Worm (Caenorhabditis elegans): Measurements from ENCODE around the gene rgs-11.

rgs-11 gene

ce11 chrX:14973085-14973484, 8.7 kb downstream of the rgs-11 start:
- TF ChIP-seq C04F5.9 (tag; optimal IDR thresholded peaks at IDR 0.05) (no peak), fos-1 (tag; optimal IDR thresholded peaks at IDR 0.05) (no peak), sptf-1 (tag; optimal IDR thresholded peaks at IDR 0.05) (no peak), lin-35 (GFP tag; optimal IDR thresholded peaks at IDR 0.05) (no peak), efl-1 (optimal IDR thresholded peaks at IDR 0.05) (no peak), efl-1 (GFP tag; optimal IDR thresholded peaks at IDR 0.05 in 1 of 2) (peak in 1 of 2 experiments; percentile 89), sup-37 (GFP tag; optimal IDR thresholded peaks at IDR 0.05) (no peak), elt-3 (tag; optimal IDR thresholded peaks at IDR 0.05) (no peak), dpl-1 (GFP tag; optimal IDR thresholded peaks at IDR 0.05) (no peak), ets-5 (GFP tag; IDR thresholded peaks at IDR 0.05) (no peak), xbp-1 (tag; optimal IDR thresholded peaks at IDR 0.05) (no peak), nhr-47 (tag; optimal IDR thresholded peaks at IDR 0.05) (no peak), nhr-85 (tag) (peak; percentile 54), skn-1 (tag; optimal IDR thresholded peaks at IDR 0.05) (no peak), Y116A8C.19 (tag; optimal IDR thresholded peaks at IDR 0.05; ENCODE audit: borderline replicate concordance) (no peak), efl-3 (GFP tag; optimal IDR thresholded peaks at IDR 0.05) (no peak)

- peak; percentile 34 for TF ChIP-seq unc-130 (tag; optimal IDR thresholded peaks at IDR 0.05)
- TF ChIP-seq nhr-84 (tag; optimal IDR thresholded peaks at IDR 0.05): no peak
- TF ChIP-seq mab-9 (GFP tag; IDR thresholded peaks at IDR 0.05): no peak
- peak; percentile 72 for TF ChIP-seq lin-13 (GFP tag; optimal IDR thresholded peaks at IDR 0.05)
- no peak for TF ChIP-seq fkh-4 (tag; optimal IDR thresholded peaks at IDR 0.05; ENCODE audit: borderline replicate concordance)
- peak; percentile 60 for TF ChIP-seq blmp-1 (tag; optimal IDR thresholded peaks at IDR 0.05)
- TF ChIP-seq ztf-4 (tag; optimal IDR thresholded peaks at IDR 0.05): no peak
- no peak for TF ChIP-seq egl-27 (tag; optimal IDR thresholded peaks at IDR 0.05)
- TF ChIP-seq hpl-2 (GFP tag; optimal IDR thresholded peaks at IDR 0.05): no peak
- TF ChIP-seq mep-1 (tag; optimal IDR thresholded peaks at IDR 0.05): peak; percentile 71
- no peak for TF ChIP-seq egl-13 (tag; optimal IDR thresholded peaks at IDR 0.05)
- no peak for TF ChIP-seq nhr-12 (tag; optimal IDR thresholded peaks at IDR 0.05)
- TF ChIP-seq ceh-82 (tag; optimal IDR thresholded peaks at IDR 0.05): peak in 2 of 3 experiments; percentile 16
- no peak for TF ChIP-seq zip-4 (GFP tag; optimal IDR thresholded peaks at IDR 0.05)
- peak; percentile 26 for TF ChIP-seq nhr-237 (tag; optimal IDR thresholded peaks at IDR 0.05)
- TF ChIP-seq sup-37 (GFP tag; optimal IDR thresholded peaks at IDR 0.05): no peak
- TF ChIP-seq C04F5.9 (tag; optimal IDR thresholded peaks at IDR 0.05): no peak
- TF ChIP-seq nhr-19 (GFP tag; conservative IDR thresholded peaks at IDR 0.05): no peak
- TF ChIP-seq nhr-77 (tag; optimal IDR thresholded peaks at IDR 0.05): peak; percentile 11
- no peak for TF ChIP-seq C34B4.2 (tag; optimal IDR thresholded peaks at IDR 0.05)
- no peak for TF ChIP-seq pag-3 (tag; optimal IDR thresholded peaks at IDR 0.05; ENCODE audit: borderline replicate concordance, insufficient read depth)
- no peak for TF ChIP-seq nhr-11 (tag; optimal IDR thresholded peaks at IDR 0.05)
- TF ChIP-seq nhr-76 (tag; optimal IDR thresholded peaks at IDR 0.05): no peak
- TF ChIP-seq elt-2 (tag; optimal IDR thresholded peaks at IDR 0.05): no peak
- no peak for TF ChIP-seq sptf-1 (tag; optimal IDR thresholded peaks at IDR 0.05)
- TF ChIP-seq mdl-1 (tag; optimal IDR thresholded peaks at IDR 0.05): peak in 1 of 2 experiments; percentile 34
- TF ChIP-seq snpc-4 (tag; optimal IDR thresholded peaks at IDR 0.05): peak; percentile 4
- peak; percentile 91 for TF ChIP-seq lin-14 (GFP tag; optimal IDR thresholded peaks at IDR 0.05)
- TF ChIP-seq F16B12.6 (tag; optimal IDR thresholded peaks at IDR 0.05): no peak
- TF ChIP-seq snu-23 (GFP tag; optimal IDR thresholded peaks at IDR 0.05): peak; percentile 78
- TF ChIP-seq rnt-1 (tag; optimal IDR thresholded peaks at IDR 0.05): no peak
- TF ChIP-seq dpl-1 (GFP tag; optimal IDR thresholded peaks at IDR 0.05): peak in 2 of 3 experiments; percentile 40 to 43
- TF ChIP-seq alr-1 (tag; optimal IDR thresholded peaks at IDR 0.05; ENCODE audit: borderline replicate concordance): no peak
- TF ChIP-seq C16A3.4 (tag; optimal IDR thresholded peaks at IDR 0.05): peak; percentile 68
- no peak for TF ChIP-seq lin-39 (tag; optimal IDR thresholded peaks at IDR 0.05)
- TF ChIP-seq unc-86 (tag; optimal IDR thresholded peaks at IDR 0.05): no peak
- TF ChIP-seq dsc-1 (tag; optimal IDR thresholded peaks at IDR 0.05): peak; percentile 14
- TF ChIP-seq Y116A8C.19 (tag; optimal IDR thresholded peaks at IDR 0.05; ENCODE audit: borderline replicate concordance): no peak
- TF ChIP-seq xbp-1 (tag; optimal IDR thresholded peaks at IDR 0.05): peak; percentile 6
- no peak for TF ChIP-seq ztf-11 (tag; optimal IDR thresholded peaks at IDR 0.05)
Observed at ce11 chrX:14975467-14976167, 11.3 kb downstream of the rgs-11 start, which contains the start of gene F20D1.3. F20D1.3 (plus strand) TSS chrX:14976117.

Measured in whole organism, L1 larva.